Fruit fly (Drosophila melanogaster): Measurements from ENCODE around the gene jvl.

DNA sequence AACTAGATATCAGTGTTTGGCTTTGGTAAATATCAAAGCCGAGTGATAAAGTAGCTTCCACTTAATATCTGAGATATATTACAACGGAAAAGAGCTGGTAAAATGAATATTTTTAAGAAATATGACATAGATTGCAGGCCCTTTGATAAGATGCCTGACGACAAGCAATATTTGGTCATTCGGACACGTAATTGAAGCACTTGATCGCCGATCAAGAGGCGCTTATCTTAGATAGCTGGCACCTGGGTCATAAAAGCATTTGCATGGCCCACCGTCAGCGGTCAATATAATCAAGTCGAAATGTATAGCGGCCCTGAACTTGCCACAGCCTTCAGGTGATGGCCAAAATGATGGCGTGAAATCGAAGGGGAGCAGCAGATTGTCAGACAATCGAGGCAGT is 69.3 kb downstream of the jvl start:
- TF ChIP-seq ci (GFP tag; IDR thresholded peaks at IDR 0.05) (no peak), dmrt11E (tag; optimal IDR thresholded peaks at IDR 0.05) (no peak), CG11723 (GFP tag; optimal IDR thresholded peaks at IDR 0.05) (no peak), Xrp1 (GFP tag; IDR thresholded peaks at IDR 0.05) (no peak), ap (GFP tag; IDR thresholded peaks at IDR 0.05) (no peak), luna (GFP tag; optimal IDR thresholded peaks at IDR 0.05) (no peak), psq (GFP tag; optimal IDR thresholded peaks at IDR 0.05) (no peak), Drgx (GFP tag; IDR thresholded peaks at IDR 0.05) (no peak), Hr39 (optimal IDR thresholded peaks at IDR 0.05) (no peak), CG8924 (tag; optimal IDR thresholded peaks at IDR 0.05) (no peak)

Measured in whole organism, embryonic.